Fruit fly (Drosophila melanogaster) whole organism, embryonic: ENCODE data around the gene CG15247.
A peak's percentile ranks its signal among the peaks of the same experiment; 100 is the strongest.

Source experiments
- CG14050 ChIP-seq: fragments of 200-800 bp; sonication (Bioruptor generic); IDR thresholded peaks from 3 replicates; pipeline ENCODE4 v1.3.6; 2022; ENCODE audit warnings: missing biosample characterization, missing genetic modification characterization
- CG14667 ChIP-seq: fragments of 200-800 bp; sonication (Bioruptor generic); IDR thresholded peaks from 2 replicates; pipeline ENCODE4 v1.3.6; 2022; ENCODE audit warnings: missing biosample characterization, missing genetic modification characterization
- CG14710 ChIP-seq: fragments of 200-800 bp; sonication (Bioruptor generic); optimal IDR thresholded peaks from 3 replicates; lab custom pipeline; 2019; ENCODE audit warnings: missing biosample characterization, mild to moderate bottlenecking, missing genetic modification characterization, moderate library complexity
- CG15269 ChIP-seq: fragments of 200-800 bp; sonication (Bioruptor generic); optimal IDR thresholded peaks from 2 replicates; lab custom pipeline; 2018; ENCODE audit warnings: missing biosample characterization, mild to moderate bottlenecking, missing genetic modification characterization, moderate library complexity
- CG15479 ChIP-seq: fragments of 200-800 bp; sonication (Bioruptor generic); optimal IDR thresholded peaks from 3 replicates; lab custom pipeline; 2019; ENCODE audit warnings: missing biosample characterization, mild to moderate bottlenecking, missing genetic modification characterization, moderate library complexity
- CG17359 ChIP-seq: fragments of 200-800 bp; sonication (Bioruptor generic); optimal IDR thresholded peaks from 3 replicates; lab custom pipeline; 2018; ENCODE audit warnings: missing biosample characterization, mild to moderate bottlenecking, missing genetic modification characterization, moderate library complexity
- CG17612 ChIP-seq: fragments of 200-800 bp; sonication (Bioruptor generic); IDR thresholded peaks from 2 replicates; pipeline ENCODE4 v1.3.6; 2022; ENCODE audit warnings: missing biosample characterization, missing genetic modification characterization
- CG17802 ChIP-seq: fragments of 200-800 bp; sonication (Bioruptor generic); optimal IDR thresholded peaks from 2 replicates; lab custom pipeline; 2018; ENCODE audit warnings: missing biosample characterization, mild to moderate bottlenecking, missing genetic modification characterization, moderate library complexity
- CG17829 ChIP-seq: fragments of 200-800 bp; optimal IDR thresholded peaks from 2 replicates; lab custom pipeline; 2019; ENCODE audit warnings: missing biosample characterization, mild to moderate bottlenecking, missing genetic modification characterization, moderate library complexity
- CG18011 ChIP-seq: fragments of 200-800 bp; sonication (Bioruptor generic); optimal IDR thresholded peaks from 2 replicates; lab custom pipeline; 2017; ENCODE audit warnings: missing biosample characterization, missing genetic modification characterization, mild to moderate bottlenecking, moderate library complexity, missing genotype
- CG31224 ChIP-seq: fragments of 200-800 bp; sonication (Bioruptor generic); IDR thresholded peaks from 2 replicates; pipeline ENCODE4 v1.3.6; 2022; ENCODE audit warnings: missing biosample characterization, missing genetic modification characterization
- CG4404 ChIP-seq: fragments of 200-800 bp; sonication (Bioruptor generic); IDR thresholded peaks from 2 replicates; pipeline ENCODE4 v1.3.6; 2022; ENCODE audit warnings: missing biosample characterization, missing genetic modification characterization
- CG4707 ChIP-seq: fragments of 200-800 bp; sonication (Bioruptor generic); optimal IDR thresholded peaks from 2 replicates; lab custom pipeline; 2018; ENCODE audit warnings: missing biosample characterization, mild to moderate bottlenecking, missing genetic modification characterization, moderate library complexity
- CG6654 ChIP-seq: fragments of 200-800 bp; sonication (Bioruptor generic); optimal IDR thresholded peaks from 2 replicates; lab custom pipeline; 2017; ENCODE audit warnings: missing biosample characterization, mild to moderate bottlenecking, missing genetic modification characterization
- CG7556 ChIP-seq: fragments of 200-800 bp; sonication (Bioruptor generic); optimal IDR thresholded peaks from 2 replicates; lab custom pipeline; 2017; ENCODE audit warnings: missing biosample characterization, mild to moderate bottlenecking, missing genetic modification characterization
- Doc2 ChIP-seq: fragments of 200-800 bp; sonication (Bioruptor generic); IDR thresholded peaks from 2 replicates; pipeline ENCODE4 v1.3.6; 2022; ENCODE audit warnings: missing biosample characterization, missing genetic modification characterization
- E2f2 ChIP-seq: fragments of 200-800 bp; sonication (Bioruptor generic); IDR thresholded peaks from 2 replicates; pipeline ENCODE4 v1.3.6; 2022; ENCODE audit warnings: missing biosample characterization, missing genetic modification characterization
- Ets65A ChIP-seq: fragments of 200-800 bp; sonication (Bioruptor generic); peaks from one replicate; lab custom pipeline; 2016; ENCODE audit warnings: missing biosample characterization, missing genetic modification characterization
- Hey ChIP-seq: fragments of 200-800 bp; sonication (Bioruptor generic); optimal IDR thresholded peaks from 3 replicates; lab custom pipeline; 2018; ENCODE audit warnings: missing biosample characterization, mild to moderate bottlenecking, missing genetic modification characterization
- Hr51 ChIP-seq, 2 experiments: fragments of 200-800 bp; sonication (Bioruptor generic); optimal IDR thresholded peaks; 2 replicates in 1 of 2; 3 replicates in 1 of 2; lab custom pipeline; 2016 to 2018; ENCODE audit warnings: missing biosample characterization in 2 of 2, missing genetic modification characterization in 2 of 2, mild to moderate bottlenecking in 1 of 2, moderate library complexity in 1 of 2
- Lhr ChIP-seq: fragments of 200-800 bp; sonication (Bioruptor generic); optimal IDR thresholded peaks from 3 replicates; lab custom pipeline; 2017; ENCODE audit warnings: mild to moderate bottlenecking, missing biosample characterization, missing genetic modification reagents, missing genetic modification characterization
- Med ChIP-seq: fragments of 200-800 bp; sonication (Bioruptor generic); peaks from one replicate; lab custom pipeline; 2016; ENCODE audit warnings: missing biosample characterization, missing genetic modification characterization, mild to moderate bottlenecking, inconsistent platforms, moderate library complexity
- NC2β ChIP-seq: fragments of 200-800 bp; sonication (Bioruptor generic); optimal IDR thresholded peaks from 2 replicates; lab custom pipeline; 2016; ENCODE audit warnings: missing biosample characterization, missing genetic modification characterization
- Rfx ChIP-seq: fragments of 200-800 bp; sonication (Bioruptor generic); IDR thresholded peaks from 2 replicates; pipeline ENCODE4 v1.3.6; 2022; ENCODE audit warnings: missing biosample characterization, missing genetic modification characterization
- Sox100B ChIP-seq: fragments of 200-800 bp; sonication (Bioruptor generic); optimal IDR thresholded peaks from 3 replicates; lab custom pipeline; 2018; ENCODE audit warnings: missing biosample characterization, mild to moderate bottlenecking, missing genetic modification characterization
- Xbp1 ChIP-seq: fragments of 200-800 bp; sonication (Bioruptor generic); optimal IDR thresholded peaks from 3 replicates; lab custom pipeline; 2016; ENCODE audit warnings: missing biosample characterization, mild to moderate bottlenecking, missing genetic modification characterization
- Xrp1 ChIP-seq: fragments of 200-800 bp; sonication (Bioruptor generic); IDR thresholded peaks from 2 replicates; pipeline ENCODE4 v1.3.6; 2022; ENCODE audit warnings: missing biosample characterization, missing genetic modification characterization
- amos ChIP-seq: fragments of 200-800 bp; sonication (Bioruptor generic); IDR thresholded peaks from 2 replicates; pipeline ENCODE4 v1.3.6; 2022; ENCODE audit warnings: missing biosample characterization, missing genetic modification characterization; ENCODE audit not compliant: partially characterized antibody
- ase ChIP-seq: fragments of 200-800 bp; sonication (Bioruptor generic); IDR thresholded peaks from 3 replicates; pipeline ENCODE4 v1.3.6; 2022; ENCODE audit warnings: missing biosample characterization, missing genetic modification characterization
- cad ChIP-seq: fragments of >200 bp; optimal IDR thresholded peaks from 2 replicates; lab custom pipeline; 2017; ENCODE audit warnings: missing biosample characterization, missing genetic modification characterization
- caup ChIP-seq: fragments of 200-800 bp; sonication (Bioruptor generic); optimal IDR thresholded peaks from 3 replicates; lab custom pipeline; 2017; ENCODE audit warnings: missing biosample characterization, mild to moderate bottlenecking, missing genetic modification characterization, moderate library complexity; ENCODE audit not compliant: severe bottlenecking
- chinmo ChIP-seq: fragments of 200-800 bp; sonication (Bioruptor generic); IDR thresholded peaks from 4 replicates; pipeline ENCODE4 v1.3.6; 2022; ENCODE audit warnings: missing biosample characterization, missing genetic modification characterization; ENCODE audit not compliant: partially characterized antibody
- ci ChIP-seq: fragments of 200-800 bp; sonication (Bioruptor generic); IDR thresholded peaks from 3 replicates; pipeline ENCODE4 v1.3.6; 2022; ENCODE audit warnings: missing biosample characterization, missing genetic modification characterization
- dpn ChIP-seq, 2 experiments: fragments of 200-800 bp; sonication (Bioruptor generic); optimal IDR thresholded peaks; 3 replicates each; lab custom pipeline; 2016; ENCODE audit warnings: missing biosample characterization in 2 of 2, missing genetic modification characterization in 2 of 2
- dysf ChIP-seq: fragments of 200-800 bp; sonication (Bioruptor generic); IDR thresholded peaks from 3 replicates; pipeline ENCODE4 v1.3.6; 2022; ENCODE audit warnings: missing biosample characterization, missing genetic modification characterization
- ewg ChIP-seq: fragments of 200-800 bp; sonication (Bioruptor generic); optimal IDR thresholded peaks from 3 replicates; lab custom pipeline; 2017; ENCODE audit warnings: mild to moderate bottlenecking, missing biosample characterization, missing genetic modification reagents, missing genetic modification characterization
- hkb ChIP-seq, 2 experiments: fragments of 200-800 bp in 1 of 2; fragments of >200 bp in 1 of 2; sonication (Bioruptor generic) in 1 of 2; IDR thresholded peaks in 1 of 2; optimal IDR thresholded peaks in 1 of 2; 2 replicates each; pipeline versions ENCODE4 v1.3.6 to Lab custom; 2017 to 2022; ENCODE audit warnings: missing biosample characterization in 1 of 2, missing genetic modification characterization in 1 of 2
- nerfin-1 ChIP-seq: fragments of 200-800 bp; sonication (Bioruptor generic); optimal IDR thresholded peaks from 3 replicates; lab custom pipeline; 2019; ENCODE audit warnings: missing biosample characterization, mild to moderate bottlenecking, missing genetic modification characterization, moderate library complexity
- oc ChIP-seq: fragments of 200-800 bp; sonication (Bioruptor generic); optimal IDR thresholded peaks from 2 replicates; lab custom pipeline; 2018; ENCODE audit warnings: missing biosample characterization, mild to moderate bottlenecking, missing genetic modification characterization, moderate library complexity
- phol ChIP-seq: fragments of 200-800 bp; sonication (Bioruptor generic); optimal IDR thresholded peaks from 3 replicates; lab custom pipeline; 2018; ENCODE audit warnings: missing biosample characterization, mild to moderate bottlenecking, missing genetic modification characterization, moderate library complexity
- sqz ChIP-seq: fragments of 200-800 bp; sonication (Bioruptor generic); optimal IDR thresholded peaks from 3 replicates; lab custom pipeline; 2018; ENCODE audit warnings: missing biosample characterization, mild to moderate bottlenecking, missing genetic modification characterization
- trem ChIP-seq: fragments of 200-800 bp; optimal IDR thresholded peaks from 3 replicates; lab custom pipeline; 2019; ENCODE audit warnings: missing biosample characterization, mild to moderate bottlenecking, missing genetic modification characterization, moderate library complexity
- vfl ChIP-seq: fragments of 200-800 bp; sonication (Bioruptor generic); optimal IDR thresholded peaks from 2 replicates; lab custom pipeline; 2016; ENCODE audit warnings: missing biosample characterization, missing genetic modification characterization
- vvl ChIP-seq: fragments of 200-800 bp; sonication (Bioruptor generic); IDR thresholded peaks from 2 replicates; pipeline ENCODE4 v1.3.6; 2022; ENCODE audit warnings: missing biosample characterization, missing genetic modification characterization
- wor ChIP-seq: fragments of 200-800 bp; sonication (Bioruptor generic); IDR thresholded peaks from 2 replicates; pipeline ENCODE4 v1.3.6; 2022; ENCODE audit warnings: missing biosample characterization, missing genetic modification characterization
- zen2 ChIP-seq: fragments of 200-800 bp; sonication (Bioruptor generic); IDR thresholded peaks from 3 replicates; pipeline ENCODE4 v1.3.6; 2022; ENCODE audit warnings: missing biosample characterization, missing genetic modification characterization; ENCODE audit not compliant: partially characterized antibody

Gene CG15247

dm6 chrX:9875948-9876853 lies at the start of gene CG15247 (continued):
- peak; percentile 9 for TF ChIP-seq CG6654 (GFP tag; lab: Kevin White, UChicago)
- TF ChIP-seq CG18011 (GFP tag; lab: Kevin White, UChicago), result peak; percentile 5
- TF ChIP-seq NC2β (GFP tag; lab: Kevin White, UChicago), result peak; percentile 24
- peak; percentile 6 for TF ChIP-seq oc (tag; lab: Kevin White, UChicago)
- no peak for TF ChIP-seq amos (GFP tag; lab: Robert Waterston, UW)
- no peak for TF ChIP-seq CG4707 (GFP tag; lab: Kevin White, UChicago)
- peak; percentile 66; the same call in 1 of the 2 replicates for TF ChIP-seq wor (GFP tag; lab: Robert Waterston, UW)
- peak; percentile 39 for TF ChIP-seq vfl (GFP tag; lab: Kevin White, UChicago)
- peak; percentile 45 to 69 for TF ChIP-seq dpn (GFP tag; optimal IDR thresholded peaks at IDR 0.05; lab: Kevin White, UChicago)
- peak; percentile 70 for TF ChIP-seq CG14050 (GFP tag; lab: Robert Waterston, UW)
- peak; percentile 82 for TF ChIP-seq CG15269
- no peak for TF ChIP-seq Hey (tag; lab: Kevin White, UChicago)

dm6 chrX:9911751-9912150 lies 35.3 kb upstream of the CG15247 start:
- TF ChIP-seq Hr51 (GFP tag; optimal IDR thresholded peaks at IDR 0.05; lab: Kevin White, UChicago), result peak in 1 of 2 experiments; percentile 27
- peak; percentile 19 for TF ChIP-seq sqz
- no peak for TF ChIP-seq chinmo
- no peak for TF ChIP-seq zen2 (GFP tag; lab: Robert Waterston, UW)
- TF ChIP-seq caup (GFP tag; lab: Kevin White, UChicago), result no peak
- peak; percentile 5 for TF ChIP-seq CG14710
- 0 out of 2 replicates have a peak, but pooled peaks have one; percentile 26 for TF ChIP-seq CG14667
- peak; percentile 9 for TF ChIP-seq ewg (GFP tag; lab: Kevin White, UChicago)
- 0 out of 2 replicates have a peak, but pooled peaks have one; percentile 28 for TF ChIP-seq Xrp1 (GFP tag; lab: Robert Waterston, UW)
- TF ChIP-seq CG17829 (tag; lab: Kevin White, UChicago), result peak; percentile 21
- peak; percentile 24 for TF ChIP-seq Sox100B (GFP tag; lab: Kevin White, UChicago)
- TF ChIP-seq E2f2 (GFP tag; lab: Robert Waterston, UW), result peak; percentile 13; the same call in 1 of the 2 replicates
- TF ChIP-seq cad (GFP tag; lab: Kevin White, UChicago), result no peak
- peak; percentile 43 for TF ChIP-seq vvl (GFP tag; lab: Robert Waterston, UW)
- TF ChIP-seq hkb (optimal IDR thresholded peaks at IDR 0.05; lab: Kevin White, UChicago), result no peak
- peak; percentile 37; the same call in 1 of the 2 replicates for TF ChIP-seq hkb (GFP tag; IDR thresholded peaks at IDR 0.05; lab: Robert Waterston, UW)
- peak; percentile 42 for TF ChIP-seq phol (tag; lab: Kevin White, UChicago)
- no peak for TF ChIP-seq CG7556 (GFP tag; lab: Kevin White, UChicago)
- peak; percentile 40 for TF ChIP-seq CG17359 (tag; lab: Kevin White, UChicago)
- TF ChIP-seq CG31224 (GFP tag; lab: Robert Waterston, UW), result no peak
- no peak for TF ChIP-seq CG17612 (GFP tag; lab: Robert Waterston, UW)
- no peak for TF ChIP-seq Rfx (GFP tag; lab: Robert Waterston, UW)
- no peak for TF ChIP-seq Lhr (GFP tag; lab: Kevin White, UChicago)
- TF ChIP-seq Xbp1 (GFP tag; lab: Kevin White, UChicago), result peak; percentile 1
- TF ChIP-seq ci (GFP tag; lab: Robert Waterston, UW), result peak; percentile 70; the same call in 2 of the 3 replicates
- TF ChIP-seq Doc2 (GFP tag; lab: Robert Waterston, UW), result no peak
- no peak for TF ChIP-seq CG15479 (GFP tag; lab: Kevin White, UChicago)
- no peak for TF ChIP-seq CG4404 (GFP tag; lab: Robert Waterston, UW)
- TF ChIP-seq ase, result 0 out of 3 replicates have a peak, but pooled peaks have one; percentile 24
- TF ChIP-seq dysf, result 0 out of 3 replicates have a peak, but pooled peaks have one; percentile 13
- peak; percentile 12 for TF ChIP-seq trem (tag; lab: Kevin White, UChicago)
- no peak for TF ChIP-seq CG17802 (tag; lab: Kevin White, UChicago)
- TF ChIP-seq Med (GFP tag; lab: Kevin White, UChicago), result peak; percentile 41
- peak; percentile 53 for TF ChIP-seq Ets65A (GFP tag; lab: Kevin White, UChicago)
- peak; percentile 8 for TF ChIP-seq nerfin-1
